Worm (Caenorhabditis elegans) whole organism, L2 larva: ENCODE results near the gene hpr-17.

ENCODE experiments used
- F13H6.1 ChIP-seq: sonication (generic microtip); optimal IDR thresholded peaks from 2 replicates; lab custom pipeline; 2016; ENCODE audit warnings: missing genetic modification characterization, missing compliant biosample characterization
- ama-1 ChIP-seq: fragments of 150-350 bp; optimal IDR thresholded peaks from 2 replicates; lab custom pipeline; 2018; ENCODE audit warnings: inconsistent platforms
- ceh-82 ChIP-seq: fragments of 150-350 bp; optimal IDR thresholded peaks from 2 replicates; lab custom pipeline; 2014; ENCODE audit warnings: missing biosample characterization, missing genetic modification characterization
- lsy-2 ChIP-seq, 2 experiments: fragments of 150-350 bp in 1 of 2; sonication (generic microtip) in 1 of 2; optimal IDR thresholded peaks; 2 replicates each; lab custom pipeline; 2014 to 2017; ENCODE audit warnings: missing biosample characterization in 2 of 2, missing genetic modification characterization in 2 of 2
- sma-9 ChIP-seq, 2 experiments: fragments of 150-350 bp in 1 of 2; sonication (generic microtip) in 1 of 2; optimal IDR thresholded peaks; 2 replicates each; lab custom pipeline; 2014 to 2016; ENCODE audit warnings: missing genetic modification characterization in 2 of 2, mild to moderate bottlenecking in 1 of 2, missing biosample characterization in 1 of 2, missing compliant biosample characterization in 1 of 2, missing genetic modification reagents in 1 of 2, moderate library complexity in 1 of 2
- snpc-4 ChIP-seq: fragments of 150-350 bp; optimal IDR thresholded peaks from 2 replicates; lab custom pipeline; 2014; ENCODE audit warnings: missing biosample characterization, missing genetic modification characterization
- ztf-4 ChIP-seq: fragments of 150-350 bp; optimal IDR thresholded peaks from 2 replicates; lab custom pipeline; 2014; ENCODE audit warnings: missing biosample characterization, missing genetic modification characterization

DNA sequence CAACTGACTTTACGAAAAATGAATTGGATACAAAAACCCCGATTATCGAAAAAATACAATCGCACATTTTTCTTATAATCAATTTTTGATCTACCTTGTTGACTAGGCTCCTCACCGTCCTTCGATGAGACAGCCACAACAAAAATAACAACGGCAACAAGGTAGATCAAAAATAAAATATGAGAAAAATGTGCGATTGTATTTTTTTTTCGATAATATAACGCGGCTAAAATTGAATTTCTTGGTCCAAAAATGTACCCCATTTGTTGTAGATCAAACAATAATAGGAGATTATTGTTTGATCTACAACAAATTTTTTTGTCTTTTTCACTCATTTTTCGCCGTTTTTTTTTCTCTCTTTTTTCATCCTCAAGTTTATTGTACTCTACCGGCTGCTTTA lies 26.3 kb downstream of the hpr-17 start:
- TF ChIP-seq ceh-82 (tag; lab: Kevin White, UChicago) (no peak), sma-9 (GFP tag; optimal IDR thresholded peaks at IDR 0.05; lab: Kevin White, UChicago) (no peak), sma-9 (tag; optimal IDR thresholded peaks at IDR 0.05; lab: Kevin White, UChicago) (no peak), ama-1 (lab: Kevin White, UChicago) (no peak), F13H6.1 (tag; lab: Kevin White, UChicago) (no peak), ztf-4 (tag; lab: Kevin White, UChicago) (no peak), snpc-4 (tag; lab: Kevin White, UChicago) (no peak), lsy-2 (tag; optimal IDR thresholded peaks at IDR 0.05; lab: Kevin White, UChicago) (no peak)
